Worm (Caenorhabditis elegans): ENCODE data around the gene F14F8.8.

F14F8.8 gene

DNA sequence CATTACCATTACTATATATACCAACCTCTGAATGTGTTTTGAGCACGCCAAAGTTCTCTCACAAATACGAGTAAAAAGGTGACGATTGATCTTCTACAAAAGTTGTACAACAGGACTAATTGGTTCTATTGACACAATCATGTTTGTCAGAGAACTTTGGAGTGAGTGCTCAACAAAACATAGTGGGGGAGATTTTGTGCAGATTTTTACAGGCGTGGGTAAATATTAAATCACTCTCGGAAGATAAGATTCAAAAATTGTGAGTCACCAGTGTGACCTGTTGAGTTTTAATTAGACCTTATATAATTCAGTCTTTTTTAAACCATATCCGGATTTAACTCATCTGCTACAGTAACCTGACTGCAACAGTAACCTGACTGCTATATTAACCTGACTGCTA lies at the start of gene F14F8.8:
F14F8.8 (minus strand) TSS at position 101 of the 400 bp plus-strand sequence.
- no peak for TF ChIP-seq lsy-2 (tag; optimal IDR thresholded peaks at IDR 0.05)
- TF ChIP-seq snpc-1.2 (GFP tag; IDR thresholded peaks at IDR 0.05), result no peak

DNA sequence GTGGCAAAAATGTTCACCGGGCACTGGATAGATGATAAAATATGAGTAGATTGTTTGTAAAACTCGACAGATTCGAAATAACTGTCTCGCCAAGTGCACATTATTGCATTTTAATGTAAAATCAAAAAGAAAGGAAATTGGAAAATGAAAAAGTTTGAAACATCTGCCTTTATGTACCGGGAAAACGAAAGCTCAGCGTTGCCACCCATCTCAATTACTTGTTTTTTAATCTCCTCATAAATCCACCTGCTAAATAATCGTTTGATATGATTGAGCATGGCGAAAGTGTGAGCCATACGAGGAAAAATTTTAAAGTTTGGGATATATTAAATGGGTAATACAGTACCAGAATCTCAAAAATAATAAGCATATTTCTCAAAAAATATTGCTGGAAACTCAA lies 44.5 kb upstream of the F14F8.8 start, which contains the start of gene srh-137:
srh-137 (minus strand) TSS at position 101 of the 400 bp plus-strand sequence.
- TF ChIP-seq ceh-32 (tag; optimal IDR thresholded peaks at IDR 0.05; ENCODE audit: poor library complexity) (no peak), mep-1 (tag; optimal IDR thresholded peaks at IDR 0.05) (no peak), mxl-3 (GFP tag; optimal IDR thresholded peaks at IDR 0.05) (no peak), zag-1 (tag; optimal IDR thresholded peaks at IDR 0.05) (no peak), skn-1 (tag; optimal IDR thresholded peaks at IDR 0.05) (no peak), zfp-3 (GFP tag; conservative IDR thresholded peaks at IDR 0.05) (no peak), mes-2 (tag; optimal IDR thresholded peaks at IDR 0.05; ENCODE audit: poor library complexity, severe bottlenecking) (no peak)

DNA sequence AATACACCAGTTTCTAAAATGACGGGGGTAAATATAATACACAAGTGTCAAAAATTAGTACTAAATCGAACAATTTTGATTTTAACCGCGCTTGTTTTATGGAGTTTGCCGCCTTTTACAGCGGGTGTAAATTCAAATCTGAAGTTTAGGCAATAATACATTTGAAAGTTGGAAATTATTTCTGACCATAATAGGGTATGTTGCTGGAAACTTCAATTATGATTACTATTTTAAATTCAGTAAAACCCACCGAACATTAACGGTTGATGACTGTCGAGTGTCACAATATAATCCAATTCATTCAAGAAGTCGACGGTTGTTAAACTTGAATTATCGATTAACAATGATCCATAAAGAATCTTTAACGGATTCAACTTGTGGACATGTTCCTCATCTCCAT lies 41.7 kb upstream of the F14F8.8 start:
- TF ChIP-seq Y75B8A.6 (GFP tag; IDR thresholded peaks at IDR 0.05) (no peak), unc-62 (GFP tag; optimal IDR thresholded peaks at IDR 0.05 in 1 of 2) (peak in 1 of 2 experiments; percentile 93), unc-62 (tag; optimal IDR thresholded peaks at IDR 0.05) (no peak), lin-38 (GFP tag; IDR thresholded peaks at IDR 0.05) (no peak), aha-1 (tag) (peak; percentile 22)

DNA sequence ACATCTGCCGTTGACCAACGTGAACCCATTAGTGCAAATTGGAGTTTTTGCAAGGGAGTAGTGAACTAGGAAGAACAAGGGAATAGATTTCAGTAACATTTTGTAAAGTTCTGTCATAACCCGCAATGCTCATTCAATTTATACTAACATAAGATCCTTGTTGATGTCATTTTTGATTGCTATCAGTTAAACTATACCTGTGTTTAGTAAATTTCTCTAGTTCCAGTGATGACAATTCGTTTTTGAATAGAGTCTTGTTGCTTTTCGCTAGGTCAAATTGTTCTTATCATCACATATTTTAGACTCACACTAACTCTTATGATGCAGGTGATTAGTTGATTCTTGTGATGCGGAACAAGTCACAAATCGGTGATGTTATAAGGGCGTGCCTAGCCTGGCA lies 34.5 kb upstream of the F14F8.8 start, which contains the start of gene clec-9:
clec-9 (minus strand) TSS at position 101 of the 400 bp plus-strand sequence.
- TF ChIP-seq skn-1 (tag; optimal IDR thresholded peaks at IDR 0.05) (no peak), jun-1 (tag; optimal IDR thresholded peaks at IDR 0.05) (no peak), spr-3 (GFP tag; optimal IDR thresholded peaks at IDR 0.05) (no peak), set-16 (GFP tag; IDR thresholded peaks at IDR 0.05) (no peak), nhr-6 (tag; optimal IDR thresholded peaks at IDR 0.05) (no peak), nhr-41 (GFP tag; IDR thresholded peaks at IDR 0.05) (no peak), ztf-11 (tag; optimal IDR thresholded peaks at IDR 0.05) (no peak), hmg-1.1 (GFP tag; IDR thresholded peaks at IDR 0.05) (no peak), nhr-11 (tag; optimal IDR thresholded peaks at IDR 0.05) (no peak), lin-29 (GFP tag; IDR thresholded peaks at IDR 0.05) (no peak), dve-1 (tag; optimal IDR thresholded peaks at IDR 0.05; ENCODE audit: insufficient read depth) (no peak), nhr-28 (tag; optimal IDR thresholded peaks at IDR 0.05) (no peak), nhr-48 (tag; optimal IDR thresholded peaks at IDR 0.05) (no peak), php-3 (GFP tag; IDR thresholded peaks at IDR 0.05) (no peak), unc-39 (tag; optimal IDR thresholded peaks at IDR 0.05) (no peak), hlh-11 (tag; optimal IDR thresholded peaks at IDR 0.05) (no peak)

DNA sequence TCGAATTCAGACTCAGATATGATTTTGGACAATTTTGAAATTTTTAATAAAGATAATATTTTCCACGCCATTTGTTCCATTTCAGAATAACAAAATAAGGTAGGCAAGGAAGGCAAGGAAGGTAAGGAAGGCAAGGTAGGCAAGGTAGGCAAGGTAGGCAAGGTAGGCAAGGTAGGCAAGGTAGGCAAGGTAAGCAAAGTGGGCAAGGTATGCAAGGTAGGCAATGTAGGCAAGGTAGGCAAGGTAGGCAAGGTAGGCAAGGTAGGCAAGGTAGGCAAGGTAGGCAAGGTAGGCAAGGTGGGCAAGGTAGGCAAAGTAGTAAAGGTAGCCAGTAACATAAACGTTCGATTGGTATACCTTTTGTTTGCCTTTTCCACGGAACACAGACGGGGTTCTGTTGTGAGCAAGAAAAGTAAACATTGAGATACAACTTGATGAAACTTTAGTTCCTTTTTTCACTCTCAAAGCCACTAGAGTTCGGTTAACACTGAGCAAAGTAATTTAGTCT lies 27.7 kb upstream of the F14F8.8 start, which contains the start of gene Y70C5C.1:
Y70C5C.1 (plus strand) TSS at position 458 of the 508 bp plus-strand sequence.
- TF ChIP-seq ceh-20 (GFP tag; IDR thresholded peaks at IDR 0.05) (no peak), F37D6.2 (tag; optimal IDR thresholded peaks at IDR 0.05) (no peak), egl-27 (tag; optimal IDR thresholded peaks at IDR 0.05) (no peak), mdl-1 (tag; optimal IDR thresholded peaks at IDR 0.05) (no peak), nhr-28 (tag; optimal IDR thresholded peaks at IDR 0.05) (no peak), nhr-237 (tag; optimal IDR thresholded peaks at IDR 0.05) (no peak), lin-15B (tag; optimal IDR thresholded peaks at IDR 0.05) (no peak), zip-11 (GFP tag; IDR thresholded peaks at IDR 0.05) (no peak)

Data from whole organism, L4 larva.